Worm (Caenorhabditis elegans) whole organism, L1 larva: ENCODE measurements around the gene srw-66.

Experiments
- C04F5.9 ChIP-seq: sonication (generic microtip); optimal IDR thresholded peaks from 2 replicates; lab custom pipeline; 2016; ENCODE audit warnings: missing genetic modification characterization, missing compliant biosample characterization
- F16B12.6 ChIP-seq: fragments of 150-350 bp; optimal IDR thresholded peaks from 2 replicates; lab custom pipeline; 2014; ENCODE audit warnings: missing biosample characterization, missing genetic modification characterization
- ama-1 ChIP-seq: fragments of 150-350 bp; optimal IDR thresholded peaks from 2 replicates; lab custom pipeline; 2014
- egl-27 ChIP-seq, 2 experiments: fragments of 150-350 bp in 1 of 2; sonication (generic microtip); optimal IDR thresholded peaks; 3 replicates each; lab custom pipeline; 2017 to 2018; ENCODE audit warnings: missing biosample characterization in 2 of 2, missing genetic modification characterization in 2 of 2, missing genetic modification reagents in 2 of 2
- jun-1 ChIP-seq: fragments of 150-350 bp; optimal IDR thresholded peaks from 2 replicates; lab custom pipeline; 2014; ENCODE audit warnings: missing biosample characterization, missing genetic modification reagents, missing genetic modification characterization
- nhr-12 ChIP-seq: sonication (generic microtip); optimal IDR thresholded peaks from 2 replicates; lab custom pipeline; 2017; ENCODE audit warnings: missing biosample characterization, missing genetic modification characterization
- nhr-47 ChIP-seq: sonication (generic microtip); optimal IDR thresholded peaks from 2 replicates; lab custom pipeline; 2016; ENCODE audit warnings: mild to moderate bottlenecking, missing genetic modification characterization, moderate library complexity, missing compliant biosample characterization
- nhr-76 ChIP-seq: sonication (generic microtip); optimal IDR thresholded peaks from 2 replicates; lab custom pipeline; 2017; ENCODE audit warnings: missing biosample characterization, missing genetic modification characterization
- nhr-77 ChIP-seq: fragments of 150-350 bp; optimal IDR thresholded peaks from 2 replicates; lab custom pipeline; 2014; ENCODE audit warnings: missing biosample characterization, missing genetic modification characterization
- nhr-85 ChIP-seq: sonication (generic microtip); peaks from one replicate; lab custom pipeline; 2016; ENCODE audit warnings: missing genetic modification characterization, inconsistent platforms, missing compliant biosample characterization
- skn-1 ChIP-seq: fragments of 150-350 bp; optimal IDR thresholded peaks from 2 replicates; lab custom pipeline; 2014; ENCODE audit warnings: missing biosample characterization, missing genetic modification characterization
- unc-62 ChIP-seq: fragments of 150-350 bp; optimal IDR thresholded peaks from 2 replicates; lab custom pipeline; 2014; ENCODE audit warnings: missing biosample characterization, missing genetic modification reagents, missing genetic modification characterization
- zag-1 ChIP-seq: fragments of 150-350 bp; optimal IDR thresholded peaks from 2 replicates; lab custom pipeline; 2014; ENCODE audit warnings: missing biosample characterization, missing genetic modification characterization
- ztf-11 ChIP-seq, 2 experiments: sonication (generic microtip); optimal IDR thresholded peaks; 2 replicates each; lab custom pipeline; 2016 to 2017; ENCODE audit warnings: missing genetic modification characterization in 2 of 2, missing biosample characterization in 1 of 2, missing compliant biosample characterization in 1 of 2

DNA sequence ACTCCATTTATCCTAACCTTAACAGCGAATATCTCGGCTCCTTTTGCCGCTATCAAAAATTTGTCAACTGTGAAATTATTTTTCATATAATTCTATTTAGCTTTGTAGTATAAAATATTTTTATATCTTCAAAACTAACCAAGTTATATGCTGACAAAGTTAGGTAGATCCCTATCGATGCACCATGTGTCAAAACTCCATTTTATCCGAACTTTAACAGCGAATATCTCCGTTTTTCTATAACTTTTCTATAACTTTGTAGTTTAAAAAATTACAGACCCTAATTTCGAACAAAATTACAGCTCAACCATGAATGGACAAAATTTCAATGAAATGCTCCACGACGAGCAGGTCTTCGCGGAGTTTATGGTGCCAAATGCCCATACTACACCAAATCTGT, 24.1 kb upstream of the srw-66 start, which contains the start of gene Y57G7A.2:
- TF ChIP-seq ama-1 (lab: Kevin White, UChicago) (no peak), nhr-76 (tag; lab: Kevin White, UChicago) (no peak), C04F5.9 (tag; lab: Kevin White, UChicago) (no peak), unc-62 (no peak), nhr-85 (no peak), zag-1 (tag; lab: Kevin White, UChicago) (no peak), nhr-77 (tag; lab: Kevin White, UChicago) (no peak), nhr-12 (no peak), ztf-11 (tag; optimal IDR thresholded peaks at IDR 0.05; lab: Kevin White, UChicago) (no peak), nhr-47 (no peak), jun-1 (tag; lab: Kevin White, UChicago) (no peak), skn-1 (tag; lab: Kevin White, UChicago) (no peak), egl-27 (tag; optimal IDR thresholded peaks at IDR 0.05; lab: Kevin White, UChicago) (no peak), F16B12.6 (no peak)
